Worm (Caenorhabditis elegans): ENCODE results near the gene lst-5.
"Not testable (repeated sequence)": the region's sequence is repeated elsewhere in the genome, so short reads cannot be mapped to it uniquely, and the experiment has no call there.

DNA sequence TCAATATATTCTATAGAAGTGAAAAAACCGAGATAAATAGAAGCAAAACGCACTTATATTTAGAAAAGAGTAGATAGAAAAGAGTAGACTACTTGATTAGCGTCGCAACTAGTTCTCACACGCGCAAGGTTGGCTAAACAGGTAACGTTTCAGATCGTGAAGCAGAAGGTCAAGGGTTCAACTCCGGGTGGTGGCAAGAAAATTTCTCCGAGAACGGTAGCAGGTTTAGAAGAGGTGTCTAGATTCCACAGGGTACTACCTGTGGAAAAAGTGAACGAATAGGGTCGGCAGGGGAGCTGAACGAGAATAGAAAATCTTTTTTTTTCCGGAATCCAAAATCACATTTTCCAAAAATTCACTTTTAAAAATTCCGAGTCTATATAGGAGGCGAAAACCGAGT, 19.4 kb downstream of the lst-5 start:
- TF ChIP-seq hnd-1 (tag; optimal IDR thresholded peaks at IDR 0.05); ceh-13 (GFP tag; optimal IDR thresholded peaks at IDR 0.05): not testable (repeated sequence)
- TF ChIP-seq scrt-1 (GFP tag; IDR thresholded peaks at IDR 0.05) = 0 out of 2 replicates have a peak, but pooled peaks have one; percentile 45

Data from whole organism, early embryonic.